Fruit fly (Drosophila melanogaster): ENCODE data around the gene CG6659.

- TF ChIP-seq ovo (GFP tag; optimal IDR thresholded peaks at IDR 0.05) = no peak
- TF ChIP-seq Crg-1 (GFP tag; optimal IDR thresholded peaks at IDR 0.05) = no peak
- TF ChIP-seq CG33017 (tag; optimal IDR thresholded peaks at IDR 0.05) = no peak
- no peak for TF ChIP-seq CG1620 (GFP tag; optimal IDR thresholded peaks at IDR 0.05)
- no peak for TF ChIP-seq Hr96 (GFP tag; optimal IDR thresholded peaks at IDR 0.05)
- TF ChIP-seq Clk (GFP tag; optimal IDR thresholded peaks at IDR 0.05) = no peak
- TF ChIP-seq bab1 (GFP tag; optimal IDR thresholded peaks at IDR 0.05) = no peak
- no peak for TF ChIP-seq CG14711 (tag; optimal IDR thresholded peaks at IDR 0.05)
- TF ChIP-seq CG5204 (GFP tag; optimal IDR thresholded peaks at IDR 0.05) = no peak
These were observed 43.7 kb downstream of the CG6659 start for dm6 chrX:18613434-18613833.

Data from whole organism, adult.